Fruit fly (Drosophila melanogaster) whole organism, larva: ENCODE results near the gene AP-1sigma.

Experiments used
- noc ChIP-seq: fragments of 200-800 bp; sonication (Bioruptor generic); optimal IDR thresholded peaks from 3 replicates; lab custom pipeline; 2019; ENCODE audit warnings: missing biosample characterization, mild to moderate bottlenecking, missing genetic modification characterization, moderate library complexity

AP-1sigma gene

dm6 chr3R:23924200-23924599 lies 34.3 kb upstream of the AP-1sigma start, which contains the start of gene Ndc1:
Gene Ndc1, plus strand, starts transcription at chr3R:23924399.
- no peak for TF ChIP-seq noc

- TF ChIP-seq noc = no peak
Observed at dm6 chr3R:23927429-23927828, 31.0 kb upstream of the AP-1sigma start, which contains the start of gene CG13601. Gene CG13601, minus strand, starts transcription at chr3R:23927634.

dm6 chr3R:23928950-23929602 lies 29.4 kb upstream of the AP-1sigma start, which contains the start of the genes CG43998, CG43999 and CG31142:
Gene CG43998, minus strand, starts transcription at chr3R:23929000.
Gene CG43999, minus strand, starts transcription at chr3R:23929000.
Gene CG31142, plus strand, starts transcription at chr3R:23929243.
- TF ChIP-seq noc = no peak

- no peak for TF ChIP-seq noc
Observed at dm6 chr3R:23931095-23931728, 27.2 kb upstream of the AP-1sigma start, which contains the start of the genes Rpt2 and CG13599. Gene Rpt2, minus strand, starts transcription at chr3R:23931558. Gene CG13599, plus strand, starts transcription at chr3R:23931639.

- no peak for TF ChIP-seq noc
Observed at dm6 chr3R:23933430-23933683, 25.1 kb upstream of the AP-1sigma start, which contains the start of gene RpS19b. Gene RpS19b, minus strand, starts transcription at chr3R:23933530.

dm6 chr3R:23933684-23934575 lies 24.5 kb upstream of the AP-1sigma start, which contains the start of gene CG5854:
Gene CG5854, plus strand, starts transcription at chr3R:23933912.
- peak; percentile 47 for TF ChIP-seq noc

dm6 chr3R:23938564-23939122 lies 19.8 kb upstream of the AP-1sigma start:
- TF ChIP-seq noc = no peak

dm6 chr3R:23939921-23940839 lies 18.3 kb upstream of the AP-1sigma start:
- TF ChIP-seq noc = no peak

dm6 chr3R:23940840-23941364 lies 17.5 kb upstream of the AP-1sigma start:
- no peak for TF ChIP-seq noc

- TF ChIP-seq noc = peak; percentile 37
Observed at dm6 chr3R:23941643-23942424, 16.6 kb upstream of the AP-1sigma start.

dm6 chr3R:23942550-23942949 lies 15.9 kb upstream of the AP-1sigma start:
- no peak for TF ChIP-seq noc

- peak; percentile 59 for TF ChIP-seq noc
Observed at dm6 chr3R:23942965-23943413, 15.5 kb upstream of the AP-1sigma start, which contains the start of gene Gdh. Gene Gdh, minus strand, starts transcription at chr3R:23943101.

dm6 chr3R:23943843-23944356 lies 14.6 kb upstream of the AP-1sigma start:
- no peak for TF ChIP-seq noc

- no peak for TF ChIP-seq noc
Observed at dm6 chr3R:23947002-23947401, 11.4 kb upstream of the AP-1sigma start.

- TF ChIP-seq noc = no peak
Observed at dm6 chr3R:23948324-23948465, 10.3 kb upstream of the AP-1sigma start, which contains the start of gene CG12268. Gene CG12268, minus strand, starts transcription at chr3R:23948424.
